Fruit fly (Drosophila melanogaster) S2 (cell line): Measurements from ENCODE around the gene CG5111.

Experiments used
- CG8478 ChIP-seq: fragments of >200 bp; optimal IDR thresholded peaks from 2 replicates; lab custom pipeline; 2018
- CTCF ChIP-seq, 2 experiments: fragments of >200 bp; optimal IDR thresholded peaks; 2 replicates each; lab custom pipeline; 2018

dm6 chr3R:25515450-25516288, 9.6 kb downstream of the CG5111 start, which contains the start of gene msi:
- TF ChIP-seq CTCF (optimal IDR thresholded peaks at IDR 0.05; lab: Kevin White, UChicago) (no peak), CG8478 (lab: Kevin White, UChicago) (no peak)
